Worm (Caenorhabditis elegans): Measurements from ENCODE around the gene glb-24.

The glb-24 gene

ce11 chrV:12885860-12886259 is at the start of gene glb-24:
TSS of gene glb-24 (minus strand) at chrV:12885960.
- TF ChIP-seq unc-42 (tag; optimal IDR thresholded peaks at IDR 0.05) (no peak), tbx-2 (tag; optimal IDR thresholded peaks at IDR 0.05) (no peak), hlh-8 (tag; optimal IDR thresholded peaks at IDR 0.05) (no peak), pat-9 (tag; optimal IDR thresholded peaks at IDR 0.05) (no peak), hlh-15 (tag; optimal IDR thresholded peaks at IDR 0.05) (no peak), sox-2 (GFP tag; IDR thresholded peaks at IDR 0.05) (no peak), F13H6.1 (tag; optimal IDR thresholded peaks at IDR 0.05) (no peak), elt-2 (tag; optimal IDR thresholded peaks at IDR 0.05) (no peak), Y22D7AL.16 (tag; optimal IDR thresholded peaks at IDR 0.05) (no peak)

- no peak for TF ChIP-seq tbx-7 (tag; optimal IDR thresholded peaks at IDR 0.05)
- TF ChIP-seq zip-5 (tag; optimal IDR thresholded peaks at IDR 0.05) = no peak
- no peak for TF ChIP-seq ama-1 (optimal IDR thresholded peaks at IDR 0.05)
- no peak for TF ChIP-seq K09A11.1 (tag; optimal IDR thresholded peaks at IDR 0.05; ENCODE audit: insufficient read depth)
- TF ChIP-seq ceh-14 (tag; optimal IDR thresholded peaks at IDR 0.05) = no peak
- TF ChIP-seq sox-4 (tag; optimal IDR thresholded peaks at IDR 0.05) = no peak
- no peak for TF ChIP-seq ceh-34 (tag; optimal IDR thresholded peaks at IDR 0.05)
- TF ChIP-seq pax-1 (tag; optimal IDR thresholded peaks at IDR 0.05) = no peak
- TF ChIP-seq K02D7.2 (tag; optimal IDR thresholded peaks at IDR 0.05) = no peak
Measured at ce11 chrV:12934976-12935375, 49.2 kb upstream of the glb-24 start, which contains the start of gene T16G1.7. TSS of gene T16G1.7 (minus strand) at chrV:12935112.

- no peak for TF ChIP-seq ahr-1 (tag; optimal IDR thresholded peaks at IDR 0.05)
- no peak for TF ChIP-seq che-1 (tag; optimal IDR thresholded peaks at IDR 0.05)
- no peak for TF ChIP-seq K09A11.1 (tag; optimal IDR thresholded peaks at IDR 0.05; ENCODE audit: insufficient read depth)
- no peak for TF ChIP-seq pha-2 (tag; optimal IDR thresholded peaks at IDR 0.05)
- no peak for TF ChIP-seq nfya-1 (tag; optimal IDR thresholded peaks at IDR 0.05)
- TF ChIP-seq eyg-1 (tag; optimal IDR thresholded peaks at IDR 0.05) = no peak
- TF ChIP-seq ama-1 (optimal IDR thresholded peaks at IDR 0.05) = no peak
- no peak for TF ChIP-seq lim-6 (tag; optimal IDR thresholded peaks at IDR 0.05)
- TF ChIP-seq ceh-9 (tag; optimal IDR thresholded peaks at IDR 0.05) = no peak
- no peak for TF ChIP-seq pag-3 (tag; optimal IDR thresholded peaks at IDR 0.05; ENCODE audit: borderline replicate concordance)
Measured at ce11 chrV:12933654-12934053, 47.9 kb upstream of the glb-24 start.

ce11 chrV:12928929-12929532 is 43.3 kb upstream of the glb-24 start, which contains the start of gene T16G1.2:
TSS of gene T16G1.2 (plus strand) at chrV:12929482.
- no peak for TF ChIP-seq pha-2 (tag; optimal IDR thresholded peaks at IDR 0.05)

ce11 chrV:12924128-12924527 is 38.4 kb upstream of the glb-24 start, which contains the start of gene pqn-67:
TSS of gene pqn-67 (plus strand) at chrV:12924428.
- TF ChIP-seq npax-4 (tag; optimal IDR thresholded peaks at IDR 0.05) = no peak

ce11 chrV:12922308-12922707 is 36.5 kb upstream of the glb-24 start, which contains the start of gene dhrs-4:
TSS of gene dhrs-4 (plus strand) at chrV:12922608.
- TF ChIP-seq nhr-11 (tag; optimal IDR thresholded peaks at IDR 0.05) (no peak), ceh-24 (tag; optimal IDR thresholded peaks at IDR 0.05) (no peak), pha-4 (tag; optimal IDR thresholded peaks at IDR 0.05) (no peak), dve-1 (tag; optimal IDR thresholded peaks at IDR 0.05) (no peak), hlh-15 (tag; optimal IDR thresholded peaks at IDR 0.05) (no peak), lin-11 (tag; optimal IDR thresholded peaks at IDR 0.05) (no peak), ceh-14 (tag; optimal IDR thresholded peaks at IDR 0.05) (no peak), ets-4 (tag; optimal IDR thresholded peaks at IDR 0.05) (no peak), tbx-7 (tag; optimal IDR thresholded peaks at IDR 0.05) (no peak), fkh-6 (tag; optimal IDR thresholded peaks at IDR 0.05) (no peak), hlh-13 (GFP tag; optimal IDR thresholded peaks at IDR 0.05) (no peak), pax-1 (tag; optimal IDR thresholded peaks at IDR 0.05) (no peak), pag-3 (tag; optimal IDR thresholded peaks at IDR 0.05; ENCODE audit: borderline replicate concordance) (no peak), npax-4 (tag; optimal IDR thresholded peaks at IDR 0.05) (no peak), fax-1 (tag; optimal IDR thresholded peaks at IDR 0.05) (no peak)
